Fruit fly (Drosophila melanogaster) whole organism, embryonic: ENCODE measurements around the gene mio.

Experiments
- ATbp ChIP-seq: fragments of 200-800 bp; sonication (Bioruptor generic); optimal IDR thresholded peaks from 2 replicates; lab custom pipeline; 2017; ENCODE audit warnings: missing biosample characterization, mild to moderate bottlenecking, missing genetic modification characterization, missing genetic modification reagents
- Antp ChIP-seq: fragments of 200-800 bp; sonication (Bioruptor generic); optimal IDR thresholded peaks from 3 replicates; lab custom pipeline; 2016; ENCODE audit warnings: missing biosample characterization, missing genetic modification characterization
- B-H2 ChIP-seq: fragments of 200-800 bp; sonication (Bioruptor generic); optimal IDR thresholded peaks from 2 replicates; lab custom pipeline; 2018; ENCODE audit warnings: missing biosample characterization, mild to moderate bottlenecking, missing genetic modification characterization
- BEAF-32 ChIP-seq: fragments of 200-800 bp; sonication (Bioruptor generic); optimal IDR thresholded peaks from 3 replicates; lab custom pipeline; 2017; ENCODE audit warnings: missing biosample characterization, missing genetic modification characterization, mild to moderate bottlenecking, moderate library complexity, missing genetic modification reagents
- CG10267 ChIP-seq: fragments of 200-800 bp; sonication (Bioruptor generic); optimal IDR thresholded peaks from 2 replicates; lab custom pipeline; 2018; ENCODE audit warnings: missing biosample characterization, mild to moderate bottlenecking, missing genetic modification characterization, moderate library complexity
- CG10543 ChIP-seq: fragments of 200-800 bp; sonication (Bioruptor generic); optimal IDR thresholded peaks from 3 replicates; lab custom pipeline; 2017; ENCODE audit warnings: missing biosample characterization, mild to moderate bottlenecking, missing genetic modification characterization, moderate library complexity
- CG11695 ChIP-seq: fragments of 200-800 bp; sonication (Bioruptor generic); IDR thresholded peaks from 3 replicates; pipeline ENCODE4 v1.3.6; 2022; ENCODE audit warnings: missing biosample characterization, missing genetic modification characterization
- CG13287 ChIP-seq: fragments of 200-800 bp; sonication (Bioruptor generic); IDR thresholded peaks from 2 replicates; pipeline ENCODE4 v1.3.6; 2022; ENCODE audit warnings: missing biosample characterization, missing genetic modification characterization; ENCODE audit not compliant: partially characterized antibody
- CG13624 ChIP-seq: fragments of 200-800 bp; sonication (Bioruptor generic); optimal IDR thresholded peaks from 2 replicates; lab custom pipeline; 2016; ENCODE audit warnings: missing biosample characterization, missing genetic modification characterization
- CG14710 ChIP-seq: fragments of 200-800 bp; sonication (Bioruptor generic); optimal IDR thresholded peaks from 3 replicates; lab custom pipeline; 2019; ENCODE audit warnings: missing biosample characterization, mild to moderate bottlenecking, missing genetic modification characterization, moderate library complexity
- CG1603 ChIP-seq: fragments of 200-800 bp; sonication (Bioruptor generic); optimal IDR thresholded peaks from 2 replicates; lab custom pipeline; 2019; ENCODE audit warnings: missing biosample characterization, mild to moderate bottlenecking, missing genetic modification characterization, moderate library complexity
- CG17361 ChIP-seq: fragments of 200-800 bp; sonication (Bioruptor generic); IDR thresholded peaks from 3 replicates; pipeline ENCODE4 v1.3.6; 2022; ENCODE audit warnings: missing biosample characterization, missing genetic modification characterization
- CG18599 ChIP-seq: fragments of 200-800 bp; sonication (Bioruptor generic); optimal IDR thresholded peaks from 3 replicates; lab custom pipeline; 2017; ENCODE audit warnings: missing biosample characterization, missing genetic modification characterization, mild to moderate bottlenecking, moderate library complexity, missing genetic modification reagents
- CG34224 ChIP-seq: fragments of 200-800 bp; sonication (Bioruptor generic); IDR thresholded peaks from 3 replicates; pipeline ENCODE4 v1.3.6; 2022; ENCODE audit warnings: missing biosample characterization, missing genetic modification characterization; ENCODE audit not compliant: partially characterized antibody
- CG4617 ChIP-seq: fragments of 200-800 bp; sonication (Bioruptor generic); optimal IDR thresholded peaks from 3 replicates; lab custom pipeline; 2016; ENCODE audit warnings: missing biosample characterization, missing genetic modification characterization, borderline replicate concordance
- CG5245 ChIP-seq: fragments of 200-800 bp; sonication (Bioruptor generic); optimal IDR thresholded peaks from 3 replicates; lab custom pipeline; 2016; ENCODE audit warnings: missing biosample characterization, missing genetic modification characterization
- CG5953 ChIP-seq: fragments of 200-800 bp; sonication (Bioruptor generic); IDR thresholded peaks from 2 replicates; pipeline ENCODE4 v1.3.6; 2022; ENCODE audit warnings: missing biosample characterization, missing genetic modification characterization
- CG6683 ChIP-seq: fragments of 200-800 bp; sonication (Bioruptor generic); optimal IDR thresholded peaks from 2 replicates; lab custom pipeline; 2017; ENCODE audit warnings: missing biosample characterization, mild to moderate bottlenecking, missing genetic modification characterization, missing genetic modification reagents
- CG8290 ChIP-seq, 3 experiments: fragments of 200-800 bp; sonication (Bioruptor generic); optimal IDR thresholded peaks; 2 replicates each; lab custom pipeline; 2016 to 2019; ENCODE audit warnings: missing biosample characterization in 3 of 3, missing genetic modification characterization in 3 of 3, mild to moderate bottlenecking in 2 of 3, moderate library complexity in 1 of 3
- CG8924 ChIP-seq: fragments of 200-800 bp; optimal IDR thresholded peaks from 3 replicates; lab custom pipeline; 2019; ENCODE audit warnings: missing biosample characterization, mild to moderate bottlenecking, missing genetic modification characterization, moderate library complexity
- CHES-1-like ChIP-seq: fragments of 200-800 bp; sonication (Bioruptor generic); optimal IDR thresholded peaks from 2 replicates; lab custom pipeline; 2016; ENCODE audit warnings: missing biosample characterization, missing genetic modification characterization
- Dp ChIP-seq: fragments of 200-800 bp; sonication (Bioruptor generic); optimal IDR thresholded peaks from 2 replicates; lab custom pipeline; 2018; ENCODE audit warnings: missing biosample characterization, mild to moderate bottlenecking, missing genetic modification characterization, moderate library complexity
- Lim3 ChIP-seq: fragments of 200-800 bp; sonication (Bioruptor generic); IDR thresholded peaks from 2 replicates; pipeline ENCODE4 v1.3.6; 2022; ENCODE audit warnings: missing biosample characterization, missing genetic modification characterization
- Mrtf ChIP-seq: fragments of 200-800 bp; sonication (Bioruptor generic); IDR thresholded peaks from 3 replicates; pipeline ENCODE4 v1.3.6; 2022; ENCODE audit warnings: missing biosample characterization, missing genetic modification characterization
- Myb ChIP-seq: fragments of 200-800 bp; sonication (Bioruptor generic); optimal IDR thresholded peaks from 2 replicates; lab custom pipeline; 2016; ENCODE audit warnings: missing biosample characterization, missing genetic modification characterization
- NfI ChIP-seq: fragments of 200-800 bp; sonication (Bioruptor generic); optimal IDR thresholded peaks from 3 replicates; lab custom pipeline; 2018; ENCODE audit warnings: missing biosample characterization, mild to moderate bottlenecking, missing genetic modification characterization, moderate library complexity
- Sry-δ ChIP-seq: fragments of 200-800 bp; sonication (Bioruptor generic); optimal IDR thresholded peaks from 2 replicates; lab custom pipeline; 2016; ENCODE audit warnings: missing biosample characterization, missing genetic modification characterization
- Xbp1 ChIP-seq: fragments of 200-800 bp; sonication (Bioruptor generic); optimal IDR thresholded peaks from 3 replicates; lab custom pipeline; 2016; ENCODE audit warnings: missing biosample characterization, mild to moderate bottlenecking, missing genetic modification characterization
- Xrp1 ChIP-seq: fragments of 200-800 bp; sonication (Bioruptor generic); IDR thresholded peaks from 2 replicates; pipeline ENCODE4 v1.3.6; 2022; ENCODE audit warnings: missing biosample characterization, missing genetic modification characterization
- ato ChIP-seq: fragments of 200-800 bp; sonication (Bioruptor generic); IDR thresholded peaks from 2 replicates; pipeline ENCODE4 v1.3.6; 2022; ENCODE audit warnings: missing biosample characterization, missing genetic modification characterization; ENCODE audit not compliant: partially characterized antibody
- az2 ChIP-seq: fragments of 200-800 bp; sonication (Bioruptor generic); optimal IDR thresholded peaks from 3 replicates; lab custom pipeline; 2016; ENCODE audit warnings: missing biosample characterization, missing genetic modification characterization
- cwo ChIP-seq: fragments of 200-800 bp; sonication (Bioruptor generic); optimal IDR thresholded peaks from 3 replicates; lab custom pipeline; 2017; ENCODE audit warnings: missing biosample characterization, missing genetic modification characterization, mild to moderate bottlenecking, moderate library complexity, missing genetic modification reagents
- dan ChIP-seq: fragments of 200-800 bp; sonication (Bioruptor generic); IDR thresholded peaks from 2 replicates; pipeline ENCODE4 v1.3.6; 2022; ENCODE audit warnings: missing biosample characterization, missing genetic modification characterization
- esg ChIP-seq: fragments of 200-800 bp; sonication (Bioruptor generic); conservative IDR thresholded peaks from 2 replicates; pipeline ENCODE4 v1.3.6; 2022; ENCODE audit warnings: missing biosample characterization, missing genetic modification characterization
- exex ChIP-seq: fragments of 200-800 bp; sonication (Bioruptor generic); optimal IDR thresholded peaks from 4 replicates; lab custom pipeline; 2018; ENCODE audit warnings: missing biosample characterization, mild to moderate bottlenecking, missing genetic modification characterization, moderate library complexity
- grau ChIP-seq: fragments of 200-800 bp; optimal IDR thresholded peaks from 3 replicates; lab custom pipeline; 2019; ENCODE audit warnings: missing biosample characterization, mild to moderate bottlenecking, missing genetic modification characterization, moderate library complexity
- ind ChIP-seq: fragments of 200-800 bp; sonication (Bioruptor generic); optimal IDR thresholded peaks from 3 replicates; lab custom pipeline; 2016; ENCODE audit warnings: missing biosample characterization, missing genetic modification characterization
- lab ChIP-seq: fragments of 200-800 bp; sonication (Bioruptor generic); optimal IDR thresholded peaks from 3 replicates; lab custom pipeline; 2017; ENCODE audit warnings: missing biosample characterization, missing genetic modification characterization, mild to moderate bottlenecking, moderate library complexity, missing genetic modification reagents
- lbe ChIP-seq: fragments of 200-800 bp; sonication (Bioruptor generic); optimal IDR thresholded peaks from 2 replicates; lab custom pipeline; 2016; ENCODE audit warnings: missing biosample characterization, mild to moderate bottlenecking, missing genetic modification characterization
- luna ChIP-seq: fragments of 200-800 bp; sonication (Bioruptor generic); optimal IDR thresholded peaks from 2 replicates; lab custom pipeline; 2016; ENCODE audit warnings: missing biosample characterization, missing genetic modification characterization
- nerfin-2 ChIP-seq: fragments of 200-800 bp; sonication (Bioruptor generic); IDR thresholded peaks from 2 replicates; pipeline ENCODE4 v1.3.6; 2022; ENCODE audit warnings: missing biosample characterization, missing genetic modification characterization; ENCODE audit not compliant: partially characterized antibody
- pita ChIP-seq: fragments of 200-800 bp; sonication (Bioruptor generic); optimal IDR thresholded peaks from 2 replicates; lab custom pipeline; 2017; ENCODE audit warnings: missing biosample characterization, mild to moderate bottlenecking, missing genetic modification characterization
- salm ChIP-seq: fragments of 200-800 bp; sonication (Bioruptor generic); optimal IDR thresholded peaks from 2 replicates; lab custom pipeline; 2018; ENCODE audit warnings: missing biosample characterization, mild to moderate bottlenecking, missing genetic modification characterization
- seq ChIP-seq: fragments of 200-800 bp; sonication (Bioruptor generic); IDR thresholded peaks from 2 replicates; pipeline ENCODE4 v1.3.6; 2022; ENCODE audit warnings: missing biosample characterization, missing genetic modification characterization
- stwl ChIP-seq: fragments of 200-800 bp; sonication (Bioruptor generic); optimal IDR thresholded peaks from 3 replicates; lab custom pipeline; 2018; ENCODE audit warnings: missing biosample characterization, mild to moderate bottlenecking, missing genetic modification characterization, moderate library complexity
- sug ChIP-seq: fragments of 200-800 bp; optimal IDR thresholded peaks from 2 replicates; lab custom pipeline; 2019; ENCODE audit warnings: missing biosample characterization, mild to moderate bottlenecking, missing genetic modification characterization, moderate library complexity
- trem ChIP-seq: fragments of 200-800 bp; optimal IDR thresholded peaks from 3 replicates; lab custom pipeline; 2019; ENCODE audit warnings: missing biosample characterization, mild to moderate bottlenecking, missing genetic modification characterization, moderate library complexity
- zf30C ChIP-seq: fragments of 200-800 bp; sonication (Bioruptor generic); optimal IDR thresholded peaks from 3 replicates; lab custom pipeline; 2018; ENCODE audit warnings: missing biosample characterization, mild to moderate bottlenecking, missing genetic modification characterization

mio gene

dm6 chr2L:2220573-2221332 lies 3.7 kb downstream of the mio start, which contains the start of gene papi (continued):
- no peak for TF ChIP-seq ato (GFP tag; lab: Robert Waterston, UW)
- no peak for TF ChIP-seq CG34224
- no peak for TF ChIP-seq CG8290 (GFP tag; optimal IDR thresholded peaks at IDR 0.05; lab: Kevin White, UChicago)
- TF ChIP-seq CG8290 (tag; optimal IDR thresholded peaks at IDR 0.05; lab: Kevin White, UChicago), result peak in 1 of 2 experiments; percentile 34
- TF ChIP-seq grau (tag; lab: Kevin White, UChicago), result peak; percentile 3
- TF ChIP-seq stwl (tag; lab: Kevin White, UChicago), result peak; percentile 46
- TF ChIP-seq seq (GFP tag; lab: Robert Waterston, UW), result no peak
- peak; percentile 48 for TF ChIP-seq CG8924
- TF ChIP-seq CG10543 (GFP tag; lab: Kevin White, UChicago), result peak; percentile 38
- TF ChIP-seq sug (tag; lab: Kevin White, UChicago), result peak; percentile 6
- TF ChIP-seq CG5245, result no peak
- peak; percentile 31 for TF ChIP-seq lbe (GFP tag; lab: Kevin White, UChicago)
- TF ChIP-seq esg (GFP tag; lab: Robert Waterston, UW), result no peak
- peak; percentile 20 for TF ChIP-seq BEAF-32 (GFP tag; lab: Kevin White, UChicago)
- peak; percentile 22 for TF ChIP-seq lab (GFP tag; lab: Kevin White, UChicago)
- TF ChIP-seq CG14710 (tag; lab: Kevin White, UChicago), result peak; percentile 68
- no peak for TF ChIP-seq Lim3 (GFP tag; lab: Robert Waterston, UW)
- TF ChIP-seq nerfin-2 (GFP tag; lab: Robert Waterston, UW), result no peak
- TF ChIP-seq B-H2, result peak; percentile 53
- TF ChIP-seq az2 (GFP tag; lab: Kevin White, UChicago), result no peak
- no peak for TF ChIP-seq pita (GFP tag; lab: Kevin White, UChicago)
- peak; percentile 98 for TF ChIP-seq Myb (GFP tag; lab: Kevin White, UChicago)
- TF ChIP-seq CG6683 (GFP tag; lab: Kevin White, UChicago), result no peak
- TF ChIP-seq NfI (GFP tag; lab: Kevin White, UChicago), result no peak
- peak; percentile 57 for TF ChIP-seq exex (tag; lab: Kevin White, UChicago)
- TF ChIP-seq CG1603 (tag; lab: Kevin White, UChicago), result peak; percentile 34
- no peak for TF ChIP-seq CG5953 (GFP tag; lab: Robert Waterston, UW)
- peak; percentile 26 for TF ChIP-seq Sry-δ (GFP tag; lab: Kevin White, UChicago)
- peak; percentile 6 for TF ChIP-seq salm (tag; lab: Kevin White, UChicago)
- peak; percentile 66 for TF ChIP-seq cwo (GFP tag; lab: Kevin White, UChicago)
- no peak for TF ChIP-seq CG11695 (GFP tag; lab: Robert Waterston, UW)
- TF ChIP-seq CG13624 (GFP tag; lab: Kevin White, UChicago), result peak; percentile 4
- TF ChIP-seq trem (tag; lab: Kevin White, UChicago), result peak; percentile 52
- no peak for TF ChIP-seq Antp (GFP tag; lab: Kevin White, UChicago)
- TF ChIP-seq zf30C (GFP tag; lab: Kevin White, UChicago), result no peak
- no peak for TF ChIP-seq Mrtf
- TF ChIP-seq ind (GFP tag; lab: Kevin White, UChicago), result no peak
- no peak for TF ChIP-seq dan
- peak; percentile 27 for TF ChIP-seq CHES-1-like (GFP tag; lab: Kevin White, UChicago)
- peak; percentile 27 for TF ChIP-seq Dp (GFP tag; lab: Kevin White, UChicago)
- TF ChIP-seq CG13287 (GFP tag; lab: Robert Waterston, UW), result 0 out of 2 replicates have a peak, but pooled peaks have one; percentile 15
- no peak for TF ChIP-seq CG17361 (GFP tag; lab: Robert Waterston, UW)
- peak; percentile 47 for TF ChIP-seq CG4617 (GFP tag; lab: Kevin White, UChicago)
- no peak for TF ChIP-seq CG18599 (GFP tag; lab: Kevin White, UChicago)
- no peak for TF ChIP-seq ATbp (GFP tag; lab: Kevin White, UChicago)
- peak; percentile 91 for TF ChIP-seq CG10267 (tag; lab: Kevin White, UChicago)
- TF ChIP-seq Xrp1 (GFP tag; lab: Robert Waterston, UW), result no peak
- TF ChIP-seq Xbp1 (GFP tag; lab: Kevin White, UChicago), result peak; percentile 9
- peak; percentile 22 for TF ChIP-seq luna
